Worm (Caenorhabditis elegans): ENCODE results near the gene sde-2.
A peak's percentile ranks its signal among the peaks of the same experiment; 100 is the strongest.

Gene sde-2

DNA sequence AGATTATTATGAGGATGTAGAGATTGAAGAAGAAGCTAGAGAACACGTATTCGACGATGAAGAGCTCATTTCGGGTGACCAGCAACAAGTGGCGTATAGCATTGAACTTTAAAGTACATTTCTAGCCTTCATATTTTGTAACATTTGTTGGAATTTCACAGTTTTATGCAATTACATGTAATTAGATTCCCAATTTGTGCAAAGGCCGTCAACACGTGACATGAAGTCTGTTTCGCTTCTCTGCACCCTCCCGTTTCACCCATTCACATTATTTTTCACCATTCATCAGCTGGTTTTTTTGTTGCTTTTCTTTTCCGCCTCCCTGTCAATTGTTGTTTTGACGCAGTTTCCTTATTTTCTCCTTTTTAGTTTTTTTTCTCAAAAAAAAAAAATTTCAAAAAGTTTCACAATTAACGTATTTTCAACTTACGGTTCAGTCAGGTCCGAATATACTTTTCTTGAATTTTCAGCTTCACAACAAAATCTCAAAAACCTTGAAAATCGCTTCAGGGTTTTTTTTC, at the start of gene sde-2:
sde-2 (plus strand) TSS at position 471 of the 521 bp plus-strand sequence.
- TF ChIP-seq lin-39 (tag; optimal IDR thresholded peaks at IDR 0.05) (peak; percentile 4), egl-5 (tag; optimal IDR thresholded peaks at IDR 0.05) (peak; percentile 35), nhr-12 (tag; optimal IDR thresholded peaks at IDR 0.05) (no peak), ztf-11 (tag; optimal IDR thresholded peaks at IDR 0.05) (no peak)

DNA sequence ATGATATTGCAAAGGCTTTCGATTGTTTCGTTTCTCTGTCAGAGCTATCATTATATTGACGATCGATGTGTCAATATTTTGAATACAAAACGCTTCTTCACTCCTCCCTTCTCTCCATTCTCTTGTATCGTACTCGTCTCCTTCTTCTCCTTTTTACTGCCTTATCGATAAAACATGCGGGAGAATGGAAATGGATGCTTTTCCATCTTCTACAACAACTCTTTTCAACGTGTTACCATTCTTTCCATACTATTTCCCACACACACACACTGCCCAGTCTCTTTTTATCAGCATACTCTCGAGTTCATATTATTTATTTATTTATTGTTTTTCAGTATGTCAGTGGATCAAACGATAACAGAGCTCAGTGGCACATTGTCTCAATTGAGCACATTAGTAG, 48.7 kb upstream of the sde-2 start, which contains the start of gene C50B8.6:
C50B8.6 (plus strand) TSS at position 336 of the 400 bp plus-strand sequence.
- TF ChIP-seq elt-1 (tag; optimal IDR thresholded peaks at IDR 0.05) (no peak), elt-2 (tag; optimal IDR thresholded peaks at IDR 0.05) (peak; percentile 67), pha-4 (tag; optimal IDR thresholded peaks at IDR 0.05) (peak; percentile 52)

DNA sequence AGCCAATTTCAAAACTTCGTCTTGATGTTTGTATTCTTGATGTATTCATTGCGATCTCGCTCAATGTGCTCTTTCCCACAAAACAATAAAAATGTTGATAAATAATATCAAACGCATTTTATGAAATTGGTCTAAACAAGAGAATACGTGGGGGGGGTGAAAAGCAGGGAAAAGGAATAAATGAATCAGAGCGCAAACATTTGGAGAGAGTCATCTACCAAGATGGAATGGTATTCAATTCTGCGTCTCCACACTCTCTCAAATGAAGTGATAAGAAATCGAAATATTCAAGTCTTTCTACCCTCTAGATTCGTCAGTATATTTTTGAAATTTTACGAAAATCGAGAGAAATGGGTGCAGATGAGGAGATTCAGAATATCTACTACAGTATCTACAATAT, 46.7 kb upstream of the sde-2 start, which contains the start of gene C50B8.5:
C50B8.5 (plus strand) TSS at position 273 of the 400 bp plus-strand sequence.
- TF ChIP-seq pha-4 (tag; optimal IDR thresholded peaks at IDR 0.05) (peak; percentile 67), elt-2 (tag; optimal IDR thresholded peaks at IDR 0.05) (peak; percentile 56), pqm-1 (tag; optimal IDR thresholded peaks at IDR 0.05) (peak; percentile 72), ama-1 (optimal IDR thresholded peaks at IDR 0.05) (no peak)

DNA sequence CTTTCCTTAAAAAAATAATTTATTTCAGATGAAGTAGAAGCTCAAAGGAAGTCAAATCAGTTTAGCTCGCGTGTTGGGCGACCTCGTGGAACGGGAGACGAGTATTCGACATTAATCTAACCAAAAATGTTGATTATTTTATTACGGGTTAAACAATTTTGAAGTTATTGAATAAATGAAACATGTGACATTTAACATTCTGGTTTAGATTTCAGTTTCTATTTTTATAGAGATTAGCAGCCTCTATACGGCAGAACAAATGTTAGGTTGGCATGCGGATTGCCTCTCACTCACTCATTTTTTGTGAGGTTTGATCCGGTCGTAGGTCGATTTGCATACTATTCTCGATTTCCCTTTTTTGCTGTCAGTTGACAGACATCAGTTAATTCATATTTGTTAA, 42.9 kb upstream of the sde-2 start, which contains the start of gene F53F4.1:
F53F4.1 (plus strand) TSS at position 301 of the 400 bp plus-strand sequence.
- TF ChIP-seq elt-2 (tag; optimal IDR thresholded peaks at IDR 0.05) = no peak
- TF ChIP-seq snpc-4 (tag; optimal IDR thresholded peaks at IDR 0.05) = no peak
- TF ChIP-seq eor-1 (tag; optimal IDR thresholded peaks at IDR 0.05) = no peak
- TF ChIP-seq hmg-11 (tag; optimal IDR thresholded peaks at IDR 0.05) = no peak
- TF ChIP-seq mdl-1 (tag; optimal IDR thresholded peaks at IDR 0.05) = no peak
- no peak for TF ChIP-seq nhr-23 (tag; optimal IDR thresholded peaks at IDR 0.05)
- no peak for TF ChIP-seq jun-1 (tag; optimal IDR thresholded peaks at IDR 0.05)
- TF ChIP-seq lin-15B (tag; optimal IDR thresholded peaks at IDR 0.05) = no peak
- TF ChIP-seq zag-1 (tag; optimal IDR thresholded peaks at IDR 0.05) = no peak

DNA sequence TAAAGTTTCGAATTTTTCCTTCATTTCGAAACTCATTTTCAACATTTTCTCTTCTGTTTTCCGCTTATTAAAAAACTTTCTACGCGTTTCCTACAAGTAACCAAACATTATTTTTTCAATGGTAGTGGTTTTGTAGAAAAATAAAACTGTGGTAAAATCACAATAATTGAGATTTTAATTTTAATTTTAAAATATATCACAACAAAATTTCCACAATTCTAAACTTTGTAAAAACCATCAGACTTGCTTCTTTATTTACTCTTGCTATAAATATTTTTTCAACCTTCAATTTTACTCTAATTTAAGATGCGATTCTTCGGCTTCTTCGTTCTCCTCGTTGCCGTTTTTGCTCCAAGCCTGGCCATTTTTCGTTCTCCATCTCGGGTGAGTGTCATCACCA, 39.5 kb upstream of the sde-2 start, which contains the start of gene F53F4.17:
F53F4.17 (plus strand) TSS at position 301 of the 400 bp plus-strand sequence.
- no peak for TF ChIP-seq egl-27 (tag; optimal IDR thresholded peaks at IDR 0.05)
- no peak for TF ChIP-seq fkh-10 (GFP tag; optimal IDR thresholded peaks at IDR 0.05)

DNA sequence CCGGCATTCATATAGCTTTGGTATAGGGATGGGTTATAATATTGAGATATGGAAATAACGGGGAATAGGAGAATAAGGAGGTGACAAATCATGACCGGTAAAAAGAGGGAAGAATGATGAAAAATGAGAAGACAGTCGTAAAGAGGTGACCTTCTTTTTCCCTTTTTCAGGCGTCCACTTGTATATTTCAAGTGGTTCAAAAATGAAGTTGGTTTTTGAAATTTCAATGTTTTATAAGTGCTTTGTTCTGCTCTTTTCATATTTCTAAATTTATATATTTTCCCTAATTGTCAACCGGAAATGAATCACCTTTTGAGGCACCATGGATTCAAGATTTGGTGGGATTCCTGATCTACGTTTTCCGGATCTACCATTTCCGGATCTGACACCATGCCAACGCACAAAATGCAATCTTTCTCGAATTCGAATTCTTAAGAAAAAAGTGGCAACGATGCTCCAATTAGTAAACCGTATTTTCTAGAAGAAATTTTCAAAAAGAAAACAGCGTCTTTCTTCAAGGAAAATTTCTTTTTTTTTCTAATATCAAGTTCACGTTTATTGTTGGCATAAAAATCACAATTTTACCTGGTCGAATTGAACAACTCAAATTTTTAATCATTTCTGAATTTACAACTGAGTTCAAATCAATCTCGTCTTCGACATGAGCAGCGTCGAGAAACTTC, 37.7 kb upstream of the sde-2 start, which contains the start of the genes F53F4.2 and F53F4.18:
F53F4.2 (minus strand) TSS at position 101 of the 683 bp plus-strand sequence.
F53F4.18 (plus strand) TSS at position 633 of the 683 bp plus-strand sequence.
- TF ChIP-seq unc-62 (GFP tag; optimal IDR thresholded peaks at IDR 0.05) (no peak), ceh-9 (tag; optimal IDR thresholded peaks at IDR 0.05) (no peak), mdl-1 (tag; optimal IDR thresholded peaks at IDR 0.05) (no peak), nhr-25 (tag; optimal IDR thresholded peaks at IDR 0.05) (no peak), ama-1 (optimal IDR thresholded peaks at IDR 0.05) (no peak), elt-3 (tag; optimal IDR thresholded peaks at IDR 0.05) (no peak), nhr-11 (tag; optimal IDR thresholded peaks at IDR 0.05) (no peak), nhr-28 (tag; optimal IDR thresholded peaks at IDR 0.05) (no peak), ceh-28 (tag; optimal IDR thresholded peaks at IDR 0.05) (no peak), ceh-16 (tag; optimal IDR thresholded peaks at IDR 0.05) (no peak), lin-39 (tag; optimal IDR thresholded peaks at IDR 0.05) (no peak), eor-1 (tag; optimal IDR thresholded peaks at IDR 0.05) (no peak), lin-15B (tag; optimal IDR thresholded peaks at IDR 0.05) (no peak), pqm-1 (tag; optimal IDR thresholded peaks at IDR 0.05) (no peak), egl-27 (tag; optimal IDR thresholded peaks at IDR 0.05) (no peak), ZK546.5 (tag; optimal IDR thresholded peaks at IDR 0.05) (no peak), ceh-82 (tag; optimal IDR thresholded peaks at IDR 0.05) (no peak), nhr-237 (tag; optimal IDR thresholded peaks at IDR 0.05) (no peak), nhr-77 (tag; optimal IDR thresholded peaks at IDR 0.05) (no peak)
